Worm (Caenorhabditis elegans): ENCODE measurements around the gene srj-32.

DNA sequence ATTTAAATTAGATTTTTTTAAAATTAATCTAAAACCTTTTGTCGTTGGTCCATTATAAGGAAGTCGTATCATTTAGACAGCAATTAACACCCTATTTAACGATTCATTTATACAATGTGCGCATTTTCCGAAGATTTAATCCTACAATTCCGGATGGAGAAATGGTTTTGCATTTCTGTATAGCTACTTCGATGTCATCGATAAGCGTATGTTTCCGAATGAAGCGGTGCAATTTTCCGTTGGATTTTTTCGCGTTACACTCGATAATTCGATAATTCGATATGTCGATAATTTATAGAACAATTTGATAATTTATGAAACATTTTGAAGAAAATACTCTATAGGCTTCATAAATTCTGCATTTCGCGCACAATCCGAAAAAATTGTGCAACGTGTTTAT lies 22.2 kb downstream of the srj-32 start, which contains the start of gene C13A2.10:
- no peak for TF ChIP-seq tbx-2 (tag; optimal IDR thresholded peaks at IDR 0.05)
- TF ChIP-seq pax-1 (tag; optimal IDR thresholded peaks at IDR 0.05): no peak
- no peak for TF ChIP-seq C38D4.7 (GFP tag; optimal IDR thresholded peaks at IDR 0.05)
- TF ChIP-seq Y22D7AL.16 (tag; optimal IDR thresholded peaks at IDR 0.05): no peak
- no peak for TF ChIP-seq pqm-1 (tag; optimal IDR thresholded peaks at IDR 0.05)
- no peak for TF ChIP-seq C08G9.2 (tag; optimal IDR thresholded peaks at IDR 0.05)
- no peak for TF ChIP-seq elt-2 (tag; optimal IDR thresholded peaks at IDR 0.05)
- no peak for TF ChIP-seq hlh-6 (tag; optimal IDR thresholded peaks at IDR 0.05)
- TF ChIP-seq mec-3 (tag; optimal IDR thresholded peaks at IDR 0.05; ENCODE audit: borderline replicate concordance): no peak
- no peak for TF ChIP-seq T23F11.4 (GFP tag; optimal IDR thresholded peaks at IDR 0.05)
- TF ChIP-seq ceh-6 (GFP tag; optimal IDR thresholded peaks at IDR 0.05): no peak
- no peak for TF ChIP-seq pha-4 (tag; optimal IDR thresholded peaks at IDR 0.05)
- no peak for TF ChIP-seq rnt-1 (tag; optimal IDR thresholded peaks at IDR 0.05)
- no peak for TF ChIP-seq lim-6 (tag; optimal IDR thresholded peaks at IDR 0.05)
